Worm (Caenorhabditis elegans) whole organism, L3 larva: ENCODE data around the gene lron-14.

Experiments used
- ceh-9 ChIP-seq: sonication (generic microtip); optimal IDR thresholded peaks from 2 replicates; lab custom pipeline; 2018; ENCODE audit warnings: missing biosample characterization, missing genetic modification characterization
- egl-5 ChIP-seq: fragments of 150-350 bp; optimal IDR thresholded peaks from 2 replicates; lab custom pipeline; 2017; ENCODE audit warnings: missing biosample characterization, missing genetic modification reagents, missing genetic modification characterization, inconsistent platforms
- lin-39 ChIP-seq: fragments of 150-350 bp; optimal IDR thresholded peaks from 2 replicates; lab custom pipeline; 2018; ENCODE audit warnings: missing biosample characterization, missing genetic modification reagents, missing genetic modification characterization
- nhr-237 ChIP-seq: fragments of 150-350 bp; optimal IDR thresholded peaks from 2 replicates; lab custom pipeline; 2014; ENCODE audit warnings: missing biosample characterization, missing genetic modification characterization
- nhr-28 ChIP-seq: fragments of 150-350 bp; optimal IDR thresholded peaks from 2 replicates; lab custom pipeline; 2014; ENCODE audit warnings: missing biosample characterization, missing genetic modification characterization
- nhr-67 ChIP-seq: fragments of 150-350 bp; optimal IDR thresholded peaks from 2 replicates; lab custom pipeline; 2014; ENCODE audit warnings: missing biosample characterization, missing genetic modification characterization
- pqm-1 ChIP-seq: fragments of 150-350 bp; optimal IDR thresholded peaks from 2 replicates; lab custom pipeline; 2017; ENCODE audit warnings: missing biosample characterization, missing genetic modification characterization, inconsistent platforms
- unc-62 ChIP-seq: fragments of 150-350 bp; sonication (generic microtip); optimal IDR thresholded peaks from 4 replicates; lab custom pipeline; 2014; ENCODE audit warnings: missing biosample characterization, missing genetic modification reagents, missing genetic modification characterization
- zag-1 ChIP-seq: fragments of 150-350 bp; optimal IDR thresholded peaks from 2 replicates; lab custom pipeline; 2014; ENCODE audit warnings: missing biosample characterization, missing genetic modification characterization

- TF ChIP-seq nhr-67 (tag; lab: Kevin White, UChicago) = no peak
- no peak for TF ChIP-seq pqm-1 (tag; lab: Kevin White, UChicago)
- no peak for TF ChIP-seq ceh-9 (tag; lab: Kevin White, UChicago)
- no peak for TF ChIP-seq nhr-237 (tag; lab: Kevin White, UChicago)
- peak; percentile 44 for TF ChIP-seq lin-39 (tag; lab: Kevin White, UChicago)
- peak; percentile 69 for TF ChIP-seq egl-5
- no peak for TF ChIP-seq zag-1
- TF ChIP-seq nhr-28 (tag; lab: Kevin White, UChicago) = no peak
- TF ChIP-seq unc-62 (GFP tag; lab: Kevin White, UChicago) = peak; percentile 47
Observed at ce11 chrIV:9538214-9538613, 28.2 kb downstream of the lron-14 start.
